Worm (Caenorhabditis elegans): ENCODE results near the gene sri-48.
"Not testable (repeated sequence)": the region's sequence is repeated elsewhere in the genome, so short reads cannot be mapped to it uniquely, and the experiment has no call there.

Gene sri-48

ce11 chrII:3201242-3201641, at the start of gene sri-48:
sri-48 (minus strand) TSS chrII:3201342.
- not testable (repeated sequence) for TF ChIP-seq nhr-77, skn-1, F37D6.2 (tag; optimal IDR thresholded peaks at IDR 0.05)

ce11 chrII:3250195-3250594, 49.1 kb upstream of the sri-48 start:
- TF ChIP-seq unc-39 (tag; optimal IDR thresholded peaks at IDR 0.05), result no peak
- TF ChIP-seq set-16 (GFP tag; IDR thresholded peaks at IDR 0.05), result peak; percentile 60; the same call in 1 of the 2 replicates

ce11 chrII:3249406-3249805, 48.3 kb upstream of the sri-48 start, which contains the start of gene clec-124:
clec-124 (plus strand) TSS chrII:3249706.
- TF ChIP-seq mep-1 (tag; optimal IDR thresholded peaks at IDR 0.05) (no peak), cey-2 (tag; optimal IDR thresholded peaks at IDR 0.05; ENCODE audit: borderline replicate concordance, insufficient read depth) (no peak), lsy-2 (tag; optimal IDR thresholded peaks at IDR 0.05) (no peak), nhr-76 (tag; optimal IDR thresholded peaks at IDR 0.05) (no peak), fkh-10 (GFP tag; optimal IDR thresholded peaks at IDR 0.05) (no peak), gei-8 (GFP tag; optimal IDR thresholded peaks at IDR 0.05) (no peak), mxl-2 (GFP tag; conservative IDR thresholded peaks at IDR 0.05) (no peak), zip-2 (tag; optimal IDR thresholded peaks at IDR 0.05) (no peak)

- no peak for TF ChIP-seq D1046.2 (GFP tag; IDR thresholded peaks at IDR 0.05)
- no peak for TF ChIP-seq Y48G9A.11 (GFP tag; IDR thresholded peaks at IDR 0.05)
- no peak for TF ChIP-seq zfp-2 (tag; optimal IDR thresholded peaks at IDR 0.05)
- TF ChIP-seq fos-1 (tag; optimal IDR thresholded peaks at IDR 0.05), result no peak
- TF ChIP-seq egl-43 (GFP tag; IDR thresholded peaks at IDR 0.05), result no peak
- TF ChIP-seq lin-13 (GFP tag; optimal IDR thresholded peaks at IDR 0.05), result no peak
- no peak for TF ChIP-seq ces-1 (GFP tag; optimal IDR thresholded peaks at IDR 0.05)
- no peak for TF ChIP-seq lsy-2 (tag; optimal IDR thresholded peaks at IDR 0.05)
- TF ChIP-seq nhr-42 (GFP tag; IDR thresholded peaks at IDR 0.05), result no peak
- TF ChIP-seq mxl-3 (GFP tag; optimal IDR thresholded peaks at IDR 0.05), result no peak
- TF ChIP-seq mep-1 (tag; optimal IDR thresholded peaks at IDR 0.05), result no peak
- TF ChIP-seq snpc-1.2 (GFP tag; IDR thresholded peaks at IDR 0.05), result no peak
- no peak for TF ChIP-seq dmd-8 (GFP tag; IDR thresholded peaks at IDR 0.05)
- no peak for TF ChIP-seq unc-39 (tag; optimal IDR thresholded peaks at IDR 0.05)
- TF ChIP-seq daf-16 (GFP tag; optimal IDR thresholded peaks at IDR 0.05), result no peak
- TF ChIP-seq daf-16 (tag; optimal IDR thresholded peaks at IDR 0.05), result no peak
- TF ChIP-seq set-16 (GFP tag; IDR thresholded peaks at IDR 0.05), result no peak
Observed at ce11 chrII:3248043-3248718, 47.0 kb upstream of the sri-48 start, which contains the start of the genes fbxc-50 and C17F4.2. fbxc-50 (minus strand) TSS chrII:3248123. C17F4.2 (plus strand) TSS chrII:3248668.

ce11 chrII:3247556-3247955, 46.4 kb upstream of the sri-48 start:
- TF ChIP-seq madf-9 (GFP tag; conservative IDR thresholded peaks at IDR 0.05) (no peak), set-16 (GFP tag; IDR thresholded peaks at IDR 0.05) (peak; percentile 58; the same call in 1 of the 2 replicates)

- peak; percentile 92 for TF ChIP-seq dmd-6 (GFP tag; IDR thresholded peaks at IDR 0.05)
- TF ChIP-seq arid-1 (GFP tag; conservative IDR thresholded peaks at IDR 0.05), result no peak
- TF ChIP-seq pha-4 (GFP tag; IDR thresholded peaks at IDR 0.05), result no peak
- TF ChIP-seq pha-4 (tag; optimal IDR thresholded peaks at IDR 0.05), result no peak
- TF ChIP-seq nhr-237 (tag; optimal IDR thresholded peaks at IDR 0.05), result no peak
- TF ChIP-seq snpc-1.2 (GFP tag; IDR thresholded peaks at IDR 0.05), result no peak
- TF ChIP-seq mdt-29 (GFP tag; IDR thresholded peaks at IDR 0.05), result no peak
- TF ChIP-seq saeg-2 (GFP tag; IDR thresholded peaks at IDR 0.05), result no peak
- peak; percentile 95 for TF ChIP-seq nhr-28 (tag; optimal IDR thresholded peaks at IDR 0.05)
- no peak for TF ChIP-seq nhr-6 (tag; optimal IDR thresholded peaks at IDR 0.05)
- TF ChIP-seq spr-1 (tag; optimal IDR thresholded peaks at IDR 0.05), result no peak
- TF ChIP-seq mes-2 (tag; optimal IDR thresholded peaks at IDR 0.05; ENCODE audit: poor library complexity, severe bottlenecking), result peak; percentile 14
- TF ChIP-seq nhr-111 (GFP tag; optimal IDR thresholded peaks at IDR 0.05), result no peak
- TF ChIP-seq tag-97 (GFP tag; IDR thresholded peaks at IDR 0.05), result no peak
- TF ChIP-seq egl-43 (GFP tag; IDR thresholded peaks at IDR 0.05), result no peak
- no peak for TF ChIP-seq lin-39 (tag; optimal IDR thresholded peaks at IDR 0.05)
- peak; percentile 65 for TF ChIP-seq nhr-77 (tag; optimal IDR thresholded peaks at IDR 0.05)
- TF ChIP-seq lin-15B (tag; optimal IDR thresholded peaks at IDR 0.05), result no peak
Observed at ce11 chrII:3245836-3246235, 44.7 kb upstream of the sri-48 start, which contains the start of gene C17F4.7. C17F4.7 (minus strand) TSS chrII:3246015.

All from whole organism, L4 larva.